Worm (Caenorhabditis elegans) whole organism, late embryonic: ENCODE results near the gene acs-3.

ENCODE experiments used
- C08G9.2 ChIP-seq: sonication (generic microtip); optimal IDR thresholded peaks from 2 replicates; lab custom pipeline; 2016; ENCODE audit warnings: mild to moderate bottlenecking, missing genetic modification characterization, moderate library complexity, missing compliant biosample characterization
- K09A11.1 ChIP-seq: sonication (generic microtip); optimal IDR thresholded peaks from 2 replicates; lab custom pipeline; 2017; ENCODE audit warnings: antibody characterized with exemption, mild to moderate bottlenecking, missing genetic modification characterization, missing compliant biosample characterization; ENCODE audit not compliant: insufficient read depth
- T23F11.4 ChIP-seq: fragments of 200-800 bp; sonication (Bioruptor generic); optimal IDR thresholded peaks from 2 replicates; lab custom pipeline; 2018; ENCODE audit warnings: mild to moderate bottlenecking, missing genetic modification characterization, missing compliant biosample characterization
- ama-1 ChIP-seq: fragments of 150-350 bp; optimal IDR thresholded peaks from 2 replicates; lab custom pipeline; 2014
- ceh-22 ChIP-seq: sonication (generic microtip); optimal IDR thresholded peaks from 2 replicates; lab custom pipeline; 2017; ENCODE audit warnings: missing biosample characterization, missing genetic modification characterization
- ceh-24 ChIP-seq: sonication (generic microtip); optimal IDR thresholded peaks from 2 replicates; lab custom pipeline; 2016; ENCODE audit warnings: mild to moderate bottlenecking, missing genetic modification characterization, missing compliant biosample characterization
- ceh-30 ChIP-seq: fragments of 150-350 bp; optimal IDR thresholded peaks from 2 replicates; lab custom pipeline; 2014; ENCODE audit warnings: missing biosample characterization, missing genetic modification characterization
- ceh-31 ChIP-seq: sonication (generic microtip); optimal IDR thresholded peaks from 2 replicates; lab custom pipeline; 2016; ENCODE audit warnings: missing genetic modification characterization, missing compliant biosample characterization
- ceh-45 ChIP-seq: fragments of 200-800 bp; sonication (Bioruptor generic); IDR thresholded peaks from 2 replicates; pipeline ENCODE4 v1.3.6; 2022; ENCODE audit warnings: missing genetic modification reagents, missing genetic modification characterization, missing compliant biosample characterization
- dmd-4 ChIP-seq: sonication (generic microtip); optimal IDR thresholded peaks from 2 replicates; lab custom pipeline; 2016; ENCODE audit warnings: borderline replicate concordance, missing genetic modification characterization, missing compliant biosample characterization
- elt-2 ChIP-seq: sonication (generic microtip); optimal IDR thresholded peaks from 2 replicates; lab custom pipeline; 2016; ENCODE audit warnings: missing genetic modification reagents, missing genetic modification characterization, missing compliant biosample characterization
- elt-4 ChIP-seq: sonication (generic microtip); optimal IDR thresholded peaks from 2 replicates; lab custom pipeline; 2016; ENCODE audit warnings: missing genetic modification characterization, missing compliant biosample characterization
- fkh-10 ChIP-seq: fragments of 150-350 bp; optimal IDR thresholded peaks from 2 replicates; lab custom pipeline; 2014; ENCODE audit warnings: missing biosample characterization, missing genetic modification reagents, missing genetic modification characterization
- hlh-13 ChIP-seq: fragments of 200-800 bp; sonication (Bioruptor generic); optimal IDR thresholded peaks from 2 replicates; lab custom pipeline; 2018; ENCODE audit warnings: mild to moderate bottlenecking, missing genetic modification characterization, missing compliant biosample characterization
- hlh-8 ChIP-seq: sonication (generic microtip); optimal IDR thresholded peaks from 2 replicates; lab custom pipeline; 2016; ENCODE audit warnings: missing genotype, missing genetic modification characterization, missing compliant biosample characterization
- lim-6 ChIP-seq: sonication (generic microtip); optimal IDR thresholded peaks from 2 replicates; lab custom pipeline; 2016; ENCODE audit warnings: missing genetic modification characterization, missing compliant biosample characterization
- lin-11 ChIP-seq: fragments of 200-800 bp; sonication (Bioruptor generic); optimal IDR thresholded peaks from 2 replicates; lab custom pipeline; 2018; ENCODE audit warnings: mild to moderate bottlenecking, missing genetic modification characterization, missing compliant biosample characterization
- madf-2 ChIP-seq: sonication (generic microtip); optimal IDR thresholded peaks from 2 replicates; lab custom pipeline; 2017; ENCODE audit warnings: missing genetic modification characterization, missing compliant biosample characterization
- nhr-11 ChIP-seq: fragments of 150-350 bp; optimal IDR thresholded peaks from 2 replicates; lab custom pipeline; 2014; ENCODE audit warnings: missing biosample characterization, missing genetic modification characterization
- nhr-232 ChIP-seq: sonication (generic microtip); optimal IDR thresholded peaks from 2 replicates; lab custom pipeline; 2016; ENCODE audit warnings: missing genetic modification characterization, missing compliant biosample characterization
- pag-3 ChIP-seq: sonication (generic microtip); optimal IDR thresholded peaks from 2 replicates; lab custom pipeline; 2016; ENCODE audit warnings: missing compliant biosample characterization, missing genetic modification characterization, borderline replicate concordance
- pqm-1 ChIP-seq: sonication (generic microtip); optimal IDR thresholded peaks from 2 replicates; lab custom pipeline; 2016; ENCODE audit warnings: missing genetic modification characterization, missing compliant biosample characterization
- pros-1 ChIP-seq: fragments of 150-350 bp; optimal IDR thresholded peaks from 2 replicates; lab custom pipeline; 2014; ENCODE audit warnings: missing biosample characterization, missing genetic modification reagents, missing genetic modification characterization
- sox-2 ChIP-seq: fragments of 200-800 bp; sonication (Bioruptor generic); IDR thresholded peaks from 2 replicates; pipeline ENCODE4 v1.3.6; 2022; ENCODE audit warnings: missing genetic modification reagents, missing genetic modification characterization, missing compliant biosample characterization
- tbx-2 ChIP-seq: sonication (generic microtip); optimal IDR thresholded peaks from 2 replicates; lab custom pipeline; 2016; ENCODE audit warnings: missing genetic modification characterization, missing compliant biosample characterization
- tbx-7 ChIP-seq: sonication (generic microtip); optimal IDR thresholded peaks from 2 replicates; lab custom pipeline; 2016; ENCODE audit warnings: missing genotype, missing genetic modification characterization, missing compliant biosample characterization
- ttx-3 ChIP-seq: sonication (generic microtip); optimal IDR thresholded peaks from 2 replicates; lab custom pipeline; 2016; ENCODE audit warnings: missing genetic modification reagents, missing genetic modification characterization, missing compliant biosample characterization
- unc-3 ChIP-seq, 2 experiments: fragments of 200-800 bp in 1 of 2; sonication (Bioruptor generic) in 1 of 2; sonication (generic microtip) in 1 of 2; conservative IDR thresholded peaks in 1 of 2; optimal IDR thresholded peaks in 1 of 2; 2 replicates each; pipeline versions ENCODE4 v1.3.6 to Lab custom; 2016 to 2022; ENCODE audit warnings: missing compliant biosample characterization in 2 of 2, missing genetic modification characterization in 2 of 2, missing genetic modification reagents in 1 of 2
- unc-42 ChIP-seq: sonication (generic microtip); optimal IDR thresholded peaks from 2 replicates; lab custom pipeline; 2016; ENCODE audit warnings: missing genotype, missing genetic modification characterization, missing compliant biosample characterization
- unc-86 ChIP-seq: sonication (generic microtip); optimal IDR thresholded peaks from 2 replicates; lab custom pipeline; 2016; ENCODE audit warnings: missing genetic modification characterization, missing compliant biosample characterization

acs-3 gene

DNA sequence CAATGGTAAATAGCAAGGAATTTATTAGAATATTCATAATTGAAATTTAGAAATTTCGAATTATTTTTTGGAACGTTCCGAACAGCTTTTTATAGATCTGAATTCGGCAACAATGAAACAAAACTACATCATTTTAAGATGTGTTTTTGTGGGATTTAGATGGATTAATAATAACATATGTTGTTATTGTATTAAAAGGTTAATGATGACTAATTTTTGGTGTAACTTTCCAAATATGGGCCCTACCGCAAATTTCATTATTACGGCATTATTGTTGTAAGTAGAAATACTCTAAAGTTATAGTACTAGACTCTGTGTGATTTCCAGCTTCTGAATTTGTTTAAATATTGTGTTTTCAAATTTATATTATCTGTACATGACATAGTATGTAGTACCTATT, 44.5 kb downstream of the acs-3 start, which contains the start of gene F59A7.11:
TSS of gene F59A7.11 (minus strand) at position 101 of the 400 bp plus-strand sequence.
- TF ChIP-seq hlh-8 (tag; lab: Kevin White, UChicago) (no peak), ama-1 (no peak), ceh-31 (tag; lab: Kevin White, UChicago) (no peak)

DNA sequence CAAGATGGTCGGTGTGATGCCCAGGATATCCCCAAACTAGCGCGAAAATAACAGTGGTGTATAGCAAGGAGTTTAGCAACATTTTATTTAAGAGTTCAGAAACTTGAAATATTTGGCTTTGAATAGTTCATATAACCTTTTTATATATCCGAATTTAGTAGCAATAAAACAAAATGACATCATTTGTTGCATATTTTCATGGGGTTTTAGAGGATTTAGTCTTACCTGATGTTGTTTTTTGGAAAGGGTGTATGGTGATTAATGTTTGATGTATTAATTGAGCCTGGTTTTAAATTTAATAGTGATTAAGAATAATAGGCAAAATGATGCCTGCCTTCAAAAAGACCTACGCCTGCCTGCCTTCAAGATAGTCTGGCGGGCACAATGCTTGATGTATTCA, 47.1 kb downstream of the acs-3 start, which contains the start of gene F59A7.2:
TSS of gene F59A7.2 (minus strand) at position 101 of the 400 bp plus-strand sequence.
- TF ChIP-seq unc-42 (tag; lab: Kevin White, UChicago) (no peak), ceh-22 (tag; lab: Kevin White, UChicago) (no peak), lim-6 (tag; lab: Kevin White, UChicago) (no peak), lin-11 (no peak), pros-1 (tag; lab: Kevin White, UChicago) (no peak), ceh-31 (tag; lab: Kevin White, UChicago) (no peak), nhr-232 (tag; lab: Kevin White, UChicago) (no peak), tbx-2 (tag; lab: Kevin White, UChicago) (no peak)

DNA sequence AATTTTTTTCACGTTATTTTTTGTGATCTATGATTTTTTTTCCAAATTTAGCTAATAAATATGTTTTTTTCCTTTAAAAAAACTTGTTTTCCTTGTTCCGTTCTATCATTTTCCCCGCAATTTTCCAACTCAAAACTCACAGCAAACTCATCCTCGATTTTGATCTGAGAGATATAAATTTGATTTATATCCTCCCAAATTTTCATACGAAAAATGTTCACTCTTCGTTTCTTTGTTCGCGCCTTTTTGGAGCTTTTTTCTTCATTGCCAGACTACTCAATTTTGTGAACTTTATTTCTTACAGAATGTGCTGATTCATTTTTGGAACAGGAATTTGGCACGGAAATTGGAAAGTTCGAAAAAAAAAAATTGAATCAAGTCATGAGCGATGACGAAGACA, 49.4 kb downstream of the acs-3 start, which contains the start of gene F59A7.14:
TSS of gene F59A7.14 (plus strand) at position 301 of the 400 bp plus-strand sequence.
- TF ChIP-seq C08G9.2 (tag; lab: Kevin White, UChicago): no peak
- TF ChIP-seq nhr-11 (tag; lab: Kevin White, UChicago): no peak
- TF ChIP-seq dmd-4 (tag; lab: Kevin White, UChicago): no peak
- TF ChIP-seq fkh-10 (GFP tag; lab: Kevin White, UChicago): no peak
- TF ChIP-seq elt-4 (tag; lab: Kevin White, UChicago): no peak
- no peak for TF ChIP-seq elt-2 (tag; lab: Kevin White, UChicago)
- no peak for TF ChIP-seq ceh-31 (tag; lab: Kevin White, UChicago)
- TF ChIP-seq sox-2: no peak
- no peak for TF ChIP-seq tbx-7 (tag; lab: Kevin White, UChicago)
- TF ChIP-seq unc-86 (tag; lab: Kevin White, UChicago): no peak
- TF ChIP-seq pqm-1 (tag; lab: Kevin White, UChicago): no peak
- no peak for TF ChIP-seq ceh-30 (tag; lab: Kevin White, UChicago)

DNA sequence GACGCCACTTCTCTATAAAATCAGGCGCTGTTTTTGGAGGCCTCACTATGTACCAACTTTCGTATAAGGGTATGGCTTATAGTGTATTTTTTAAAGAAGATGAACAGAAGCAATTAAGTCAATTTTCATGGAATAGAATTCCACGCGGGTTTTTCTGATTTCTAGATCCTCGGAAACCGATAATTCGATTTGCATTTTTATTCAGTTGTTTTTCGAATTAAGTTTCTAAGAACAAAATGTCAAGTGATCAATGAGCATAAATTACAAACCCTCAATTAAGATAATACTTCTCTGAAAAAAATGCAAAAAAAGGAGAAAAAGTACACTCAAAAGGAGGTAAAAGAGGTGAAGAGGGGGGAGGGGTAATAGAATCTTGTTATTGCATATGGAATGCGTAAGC, 52.0 kb downstream of the acs-3 start:
- TF ChIP-seq lin-11 (no peak), pag-3 (no peak), hlh-13 (GFP tag; lab: Kevin White, UChicago) (no peak), ceh-45 (GFP tag; lab: Robert Waterston, UW) (no peak), unc-3 (GFP tag; conservative IDR thresholded peaks at IDR 0.05; lab: Robert Waterston, UW) (no peak), unc-3 (tag; optimal IDR thresholded peaks at IDR 0.05; lab: Kevin White, UChicago) (no peak), C08G9.2 (tag; lab: Kevin White, UChicago) (no peak), ttx-3 (tag; lab: Kevin White, UChicago) (no peak)
- TF ChIP-seq, all 69 proteins: peak for 0

DNA sequence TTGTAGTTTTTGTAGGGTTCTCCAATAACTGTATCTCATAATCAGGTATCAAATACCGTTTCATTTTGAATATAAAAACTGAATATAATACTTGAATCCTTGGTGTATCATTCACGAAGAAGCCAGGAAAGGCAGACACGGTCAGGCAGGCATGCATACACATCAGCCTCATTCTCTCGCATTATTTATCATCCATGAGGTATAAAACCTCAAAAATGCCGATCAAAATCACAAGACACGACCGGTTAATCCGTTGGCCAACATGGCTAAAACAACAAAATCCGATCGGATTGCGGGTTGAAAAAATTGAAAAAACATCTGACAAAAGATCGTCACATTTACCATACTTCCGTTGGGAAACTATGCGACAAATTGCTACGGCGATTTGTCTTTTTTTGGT, 53.0 kb downstream of the acs-3 start, which contains the start of gene F59A7.5:
TSS of gene F59A7.5 (plus strand) at position 301 of the 400 bp plus-strand sequence.
- TF ChIP-seq T23F11.4 (no peak), fkh-10 (GFP tag; lab: Kevin White, UChicago) (no peak), madf-2 (tag; lab: Kevin White, UChicago) (no peak), ceh-24 (tag; lab: Kevin White, UChicago) (no peak), K09A11.1 (tag; lab: Kevin White, UChicago) (no peak)
- TF ChIP-seq, all 69 proteins: peak for 0
